Fruit fly (Drosophila melanogaster): ENCODE data around the gene CG7065.
A peak's percentile ranks its signal among the peaks of the same experiment; 100 is the strongest.

The CG7065 gene

DNA sequence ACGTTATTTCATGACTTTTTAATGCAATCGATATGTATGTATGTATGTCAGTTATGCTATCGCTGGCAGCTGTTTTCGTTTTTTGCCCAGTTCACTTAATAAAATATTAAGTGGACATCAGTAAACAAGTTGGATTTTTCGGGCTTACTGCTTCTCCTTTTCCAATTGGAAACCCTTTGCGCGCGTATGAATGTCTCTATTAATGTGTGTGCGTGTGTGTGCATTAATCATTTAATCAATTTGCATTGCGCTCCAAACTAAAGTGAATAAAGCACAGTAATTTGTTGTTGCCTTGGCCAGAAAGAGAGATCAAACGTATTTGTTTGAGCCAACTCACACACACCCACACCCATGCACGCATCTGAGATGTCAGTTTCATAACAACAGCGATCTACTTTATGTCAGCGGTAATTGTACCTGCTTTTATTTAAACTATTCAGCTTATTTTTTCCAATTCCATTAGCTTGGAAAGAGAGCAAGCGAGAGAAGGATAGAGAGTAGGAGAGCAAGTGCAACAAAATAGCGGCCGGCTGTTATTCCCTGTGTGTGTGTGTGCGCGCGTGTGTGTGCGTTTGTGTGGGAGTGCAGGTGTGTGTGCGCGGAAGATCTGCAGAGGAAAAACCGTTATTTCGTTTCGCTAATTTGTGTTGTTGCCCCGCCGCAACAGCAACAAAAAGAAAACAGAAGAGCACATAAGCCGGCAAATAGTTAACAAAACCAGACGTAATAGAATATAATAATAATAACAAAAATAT, 32.0 kb upstream of the CG7065 start:
- no peak for TF ChIP-seq Rel (GFP tag; optimal IDR thresholded peaks at IDR 0.05)
- TF ChIP-seq Rel (tag; optimal IDR thresholded peaks at IDR 0.05): no peak
- peak; percentile 85 for TF ChIP-seq Dfd (GFP tag; optimal IDR thresholded peaks at IDR 0.05)

DNA sequence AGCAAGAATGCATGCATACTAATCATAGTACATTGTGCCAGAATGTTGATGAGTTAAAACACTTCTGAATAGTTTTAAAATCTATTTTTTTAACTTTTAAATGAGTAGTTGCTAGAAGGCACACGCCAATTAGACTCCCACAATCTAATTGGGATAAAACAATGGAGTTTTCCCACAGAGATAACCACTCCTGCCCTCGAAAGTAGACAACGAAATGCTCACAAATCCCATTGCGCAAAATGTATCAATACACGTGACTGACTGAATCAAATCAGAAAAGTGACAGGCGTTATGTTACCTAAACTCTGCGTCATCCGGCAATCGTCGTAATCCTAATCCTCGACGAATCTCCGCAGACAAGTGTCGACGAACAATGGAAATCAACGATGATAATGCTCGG, 24.5 kb upstream of the CG7065 start:
- no peak for TF ChIP-seq Mio (GFP tag; optimal IDR thresholded peaks at IDR 0.05)
- TF ChIP-seq Jra (GFP tag; optimal IDR thresholded peaks at IDR 0.05): no peak
- TF ChIP-seq Rel (GFP tag; optimal IDR thresholded peaks at IDR 0.05): no peak
- TF ChIP-seq Rel (tag; optimal IDR thresholded peaks at IDR 0.05): no peak
- TF ChIP-seq sv (GFP tag; optimal IDR thresholded peaks at IDR 0.05): no peak
- TF ChIP-seq OdsH (GFP tag; optimal IDR thresholded peaks at IDR 0.05): no peak
- no peak for TF ChIP-seq pan (optimal IDR thresholded peaks at IDR 0.05)
- TF ChIP-seq Dfd (GFP tag; optimal IDR thresholded peaks at IDR 0.05): no peak

DNA sequence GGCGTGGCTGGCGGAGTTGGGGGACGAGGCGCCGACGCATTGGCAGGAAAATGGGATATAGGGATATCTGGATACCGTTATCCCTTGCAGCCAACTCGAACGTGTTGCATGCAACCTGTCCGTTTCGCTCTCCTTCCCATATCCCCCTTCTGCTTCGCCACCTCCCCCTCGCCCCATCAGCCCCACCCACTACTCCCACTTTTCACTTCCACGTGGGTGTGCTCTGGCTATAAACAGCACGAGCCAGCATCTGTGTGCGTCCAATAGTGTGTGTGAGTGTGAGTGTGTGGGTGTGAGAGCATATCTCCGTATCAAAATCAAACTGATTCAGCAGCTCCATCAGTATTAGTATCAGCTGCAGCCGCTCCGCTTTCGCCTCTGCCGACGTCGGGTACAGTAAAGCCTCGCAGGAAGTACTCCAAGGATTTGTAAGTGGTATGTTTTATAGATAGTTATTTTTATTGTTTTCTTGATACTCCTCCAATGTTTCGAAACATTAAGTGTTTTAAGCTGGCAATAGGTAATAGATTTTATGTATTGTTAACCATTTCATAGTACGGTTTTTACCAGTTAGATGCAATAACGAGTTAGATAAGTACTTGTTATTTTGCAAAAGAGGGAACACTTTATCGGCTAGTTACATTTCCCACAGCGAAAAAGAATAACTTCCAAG, 23.2 kb upstream of the CG7065 start:
- TF ChIP-seq CG32264 (GFP tag; optimal IDR thresholded peaks at IDR 0.05) (no peak), Mio (GFP tag; optimal IDR thresholded peaks at IDR 0.05) (no peak), sv (GFP tag; optimal IDR thresholded peaks at IDR 0.05) (no peak), h (GFP tag; optimal IDR thresholded peaks at IDR 0.05) (no peak), Vsx2 (GFP tag; optimal IDR thresholded peaks at IDR 0.05; ENCODE audit: partially characterized antibody) (no peak), Myc (optimal IDR thresholded peaks at IDR 0.05) (no peak)

DNA sequence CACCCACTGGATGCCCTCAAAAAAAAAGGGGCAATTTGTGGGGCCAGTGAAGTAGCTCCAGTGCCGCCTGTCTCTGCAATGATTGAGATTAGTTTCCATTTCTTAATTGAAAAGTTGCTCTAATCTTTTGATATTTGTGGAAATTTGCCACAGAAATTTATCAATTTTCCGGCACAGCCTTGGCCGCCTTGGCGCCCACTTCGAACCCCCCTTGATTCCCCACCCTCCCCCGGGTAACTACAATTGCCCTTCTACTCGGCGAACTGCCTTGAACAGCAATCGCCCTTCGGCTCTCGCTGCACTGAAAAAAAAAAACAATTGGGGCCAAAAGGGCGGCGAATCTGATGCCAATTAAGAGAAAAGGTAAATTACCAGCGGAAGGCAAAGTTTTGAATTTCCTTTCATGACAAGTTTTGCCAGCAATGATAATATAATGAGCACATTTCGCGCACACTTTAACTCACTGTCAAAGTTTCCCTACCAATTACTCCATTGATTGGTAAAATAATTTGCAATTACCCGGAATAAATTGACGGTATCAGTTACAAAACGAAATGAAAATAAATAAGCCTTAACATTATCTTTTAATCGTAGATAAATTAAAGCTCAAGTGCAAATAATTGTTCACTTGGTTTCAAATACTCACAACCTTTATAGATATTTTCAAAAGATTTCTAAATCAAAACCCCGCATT, 22.5 kb upstream of the CG7065 start:
- TF ChIP-seq dmrt93B (GFP tag; optimal IDR thresholded peaks at IDR 0.05): no peak
- no peak for TF ChIP-seq usp (GFP tag; optimal IDR thresholded peaks at IDR 0.05)
- TF ChIP-seq CG9705 (GFP tag; optimal IDR thresholded peaks at IDR 0.05): no peak
- TF ChIP-seq GATAd (GFP tag; optimal IDR thresholded peaks at IDR 0.05): no peak
- TF ChIP-seq N (GFP tag; optimal IDR thresholded peaks at IDR 0.05): no peak
- TF ChIP-seq jim (GFP tag; optimal IDR thresholded peaks at IDR 0.05): no peak
- TF ChIP-seq Vsx2 (GFP tag; optimal IDR thresholded peaks at IDR 0.05; ENCODE audit: partially characterized antibody): no peak
- TF ChIP-seq rgr (GFP tag; optimal IDR thresholded peaks at IDR 0.05): no peak
- no peak for TF ChIP-seq Abd-B (GFP tag; optimal IDR thresholded peaks at IDR 0.05)
- no peak for TF ChIP-seq HLH106 (tag; optimal IDR thresholded peaks at IDR 0.05)
- no peak for TF ChIP-seq Dif (GFP tag; optimal IDR thresholded peaks at IDR 0.05; ENCODE audit: partially characterized antibody)
- no peak for TF ChIP-seq ey (GFP tag; optimal IDR thresholded peaks at IDR 0.05)
- TF ChIP-seq woc (GFP tag; optimal IDR thresholded peaks at IDR 0.05): no peak
- TF ChIP-seq lola (GFP tag; optimal IDR thresholded peaks at IDR 0.05): no peak
- TF ChIP-seq Hr78 (GFP tag; optimal IDR thresholded peaks at IDR 0.05): no peak
- TF ChIP-seq Myc (optimal IDR thresholded peaks at IDR 0.05): no peak

DNA sequence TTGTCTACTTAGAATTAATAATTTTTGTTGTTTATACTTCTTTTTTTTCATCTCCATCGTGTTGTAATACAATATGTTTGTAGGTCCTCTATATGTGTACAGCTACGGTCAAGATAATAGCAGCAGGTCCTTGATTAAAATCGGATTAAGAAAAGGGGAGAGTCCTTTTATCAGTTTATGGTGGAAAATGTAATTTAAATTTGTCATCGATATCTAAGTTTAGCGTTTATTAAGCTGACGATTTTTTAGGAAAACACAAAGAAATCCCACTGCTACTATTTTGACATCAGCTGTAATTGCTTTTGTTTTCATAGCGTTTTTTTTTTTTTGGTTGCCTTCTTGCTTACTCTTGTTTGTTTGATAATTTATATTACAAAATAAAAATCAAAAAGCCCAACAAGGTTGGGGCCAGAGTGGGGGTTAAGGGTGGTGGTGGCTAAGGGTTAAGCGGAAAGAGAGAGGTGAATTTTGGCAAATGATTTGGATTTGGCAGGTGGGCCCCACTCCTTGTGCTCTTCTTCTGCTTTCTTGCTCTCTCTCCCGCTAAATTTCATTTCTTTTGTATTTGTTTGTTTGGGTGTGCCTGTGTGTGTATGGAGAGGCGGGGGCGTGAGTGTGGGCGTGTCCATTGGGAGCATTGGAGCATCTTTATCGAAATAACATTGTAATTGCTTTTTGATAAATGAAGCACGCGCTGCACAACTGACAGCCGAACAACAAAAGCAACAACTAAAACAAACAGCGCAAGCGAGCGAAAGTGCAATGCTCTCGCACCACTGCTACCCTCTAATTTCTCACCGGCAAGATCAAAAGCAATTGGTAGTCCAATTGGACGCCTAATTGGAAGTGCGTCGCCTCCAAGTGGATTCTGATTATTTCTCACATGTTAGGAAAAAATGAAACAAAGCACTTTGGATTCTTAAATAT, 21.2 kb upstream of the CG7065 start:
- TF ChIP-seq Abd-B (GFP tag; optimal IDR thresholded peaks at IDR 0.05) (no peak), foxo (GFP tag; optimal IDR thresholded peaks at IDR 0.05) (peak in 1 of 2 experiments; percentile 45), dsf (GFP tag; optimal IDR thresholded peaks at IDR 0.05; ENCODE audit: borderline replicate concordance) (no peak), CG9705 (GFP tag; optimal IDR thresholded peaks at IDR 0.05) (no peak), br (GFP tag; optimal IDR thresholded peaks at IDR 0.05) (no peak), ey (GFP tag; optimal IDR thresholded peaks at IDR 0.05) (peak; percentile 30), lola (GFP tag; optimal IDR thresholded peaks at IDR 0.05) (no peak), Mio (GFP tag; optimal IDR thresholded peaks at IDR 0.05) (no peak), Myc (optimal IDR thresholded peaks at IDR 0.05) (no peak), usp (GFP tag; optimal IDR thresholded peaks at IDR 0.05) (no peak), sv (GFP tag; optimal IDR thresholded peaks at IDR 0.05) (no peak), OdsH (GFP tag; optimal IDR thresholded peaks at IDR 0.05) (peak; percentile 2), rgr (GFP tag; optimal IDR thresholded peaks at IDR 0.05) (peak; percentile 30), Hr83 (GFP tag; optimal IDR thresholded peaks at IDR 0.05; ENCODE audit: poor library complexity, severe bottlenecking) (no peak), Rel (GFP tag; optimal IDR thresholded peaks at IDR 0.05) (no peak), Rel (tag; optimal IDR thresholded peaks at IDR 0.05) (no peak), GATAd (GFP tag; optimal IDR thresholded peaks at IDR 0.05) (no peak), tai (GFP tag; optimal IDR thresholded peaks at IDR 0.05) (no peak), fru (GFP tag; optimal IDR thresholded peaks at IDR 0.05) (peak; percentile 49), sage (GFP tag; optimal IDR thresholded peaks at IDR 0.05) (no peak), h (GFP tag; optimal IDR thresholded peaks at IDR 0.05) (peak; percentile 21), dl (GFP tag; optimal IDR thresholded peaks at IDR 0.05; ENCODE audit: insufficient read depth in 1 of 2, partially characterized antibody in 2 of 2) (no peak), dmrt93B (GFP tag; optimal IDR thresholded peaks at IDR 0.05) (peak; percentile 7), psq (GFP tag; optimal IDR thresholded peaks at IDR 0.05) (no peak), jim (GFP tag; optimal IDR thresholded peaks at IDR 0.05) (no peak), Dfd (GFP tag; optimal IDR thresholded peaks at IDR 0.05) (no peak), Dif (GFP tag; optimal IDR thresholded peaks at IDR 0.05; ENCODE audit: partially characterized antibody) (no peak)

Measured in whole organism, wandering third instar larva.